Worm (Caenorhabditis elegans) whole organism, young adult: ENCODE data around the gene cgr-1.

Source experiments
- F52B5.7 ChIP-seq: sonication (generic microtip); optimal IDR thresholded peaks from 2 replicates; lab custom pipeline; 2016; ENCODE audit warnings: mild to moderate bottlenecking, missing genetic modification characterization, missing compliant biosample characterization
- T07F8.4 ChIP-seq: sonication (generic microtip); optimal IDR thresholded peaks from 2 replicates; lab custom pipeline; 2016; ENCODE audit warnings: mild to moderate bottlenecking, missing genetic modification characterization, moderate library complexity, missing compliant biosample characterization
- aptf-2 ChIP-seq: fragments of 200-800 bp; sonication (Bioruptor generic); conservative IDR thresholded peaks from 2 replicates; pipeline ENCODE4 v1.3.6; 2022; ENCODE audit warnings: missing genetic modification reagents, missing genetic modification characterization, missing compliant biosample characterization
- ets-4 ChIP-seq: fragments of 200-800 bp; sonication (Bioruptor generic); optimal IDR thresholded peaks from 2 replicates; lab custom pipeline; 2018; ENCODE audit warnings: mild to moderate bottlenecking, missing genetic modification characterization, missing compliant biosample characterization
- hmg-20 ChIP-seq: fragments of 200-800 bp; sonication (Bioruptor generic); IDR thresholded peaks from 2 replicates; pipeline ENCODE4 v1.3.6; 2022; ENCODE audit warnings: missing genetic modification reagents, missing genetic modification characterization, missing compliant biosample characterization
- let-526 ChIP-seq: fragments of 200-800 bp; sonication (Bioruptor generic); IDR thresholded peaks from 2 replicates; pipeline ENCODE4 v1.3.6; 2022; ENCODE audit warnings: missing genetic modification reagents, missing genetic modification characterization, missing compliant biosample characterization
- lin-35 ChIP-seq, 3 experiments: fragments of 150-350 bp in 2 of 3; sonication (generic microtip) in 1 of 3; optimal IDR thresholded peaks; 2 replicates each; lab custom pipeline; 2014 to 2018; ENCODE audit warnings: missing biosample characterization in 3 of 3, missing genetic modification characterization in 3 of 3, missing genetic modification reagents in 3 of 3
- lir-1 ChIP-seq: fragments of 200-800 bp; sonication (Bioruptor generic); conservative IDR thresholded peaks from 2 replicates; pipeline ENCODE4 v1.3.6; 2022; ENCODE audit warnings: missing genetic modification reagents, missing genetic modification characterization, missing compliant biosample characterization
- madf-6 ChIP-seq: fragments of 200-800 bp; sonication (Bioruptor generic); IDR thresholded peaks from 2 replicates; pipeline ENCODE4 v1.3.6; 2022; ENCODE audit warnings: missing genetic modification reagents, missing genetic modification characterization, missing compliant biosample characterization
- nfyb-1 ChIP-seq: fragments of 200-800 bp; sonication (Bioruptor generic); IDR thresholded peaks from 2 replicates; pipeline ENCODE4 v1.3.6; 2022; ENCODE audit warnings: missing genetic modification reagents, missing genetic modification characterization, missing compliant biosample characterization
- pbrm-1 ChIP-seq: fragments of 200-800 bp; sonication (Bioruptor generic); IDR thresholded peaks from 2 replicates; pipeline ENCODE4 v1.3.6; 2022; ENCODE audit warnings: missing genetic modification reagents, missing genetic modification characterization, missing compliant biosample characterization
- ztf-25 ChIP-seq: fragments of 200-800 bp; sonication (Bioruptor generic); IDR thresholded peaks from 2 replicates; pipeline ENCODE4 v1.3.6; 2022; ENCODE audit warnings: missing genetic modification reagents, missing genetic modification characterization, missing compliant biosample characterization
- ztf-6 ChIP-seq: fragments of 200-800 bp; sonication (Bioruptor generic); IDR thresholded peaks from 2 replicates; pipeline ENCODE4 v1.3.6; 2022; ENCODE audit warnings: missing genetic modification reagents, missing genetic modification characterization, missing compliant biosample characterization

DNA sequence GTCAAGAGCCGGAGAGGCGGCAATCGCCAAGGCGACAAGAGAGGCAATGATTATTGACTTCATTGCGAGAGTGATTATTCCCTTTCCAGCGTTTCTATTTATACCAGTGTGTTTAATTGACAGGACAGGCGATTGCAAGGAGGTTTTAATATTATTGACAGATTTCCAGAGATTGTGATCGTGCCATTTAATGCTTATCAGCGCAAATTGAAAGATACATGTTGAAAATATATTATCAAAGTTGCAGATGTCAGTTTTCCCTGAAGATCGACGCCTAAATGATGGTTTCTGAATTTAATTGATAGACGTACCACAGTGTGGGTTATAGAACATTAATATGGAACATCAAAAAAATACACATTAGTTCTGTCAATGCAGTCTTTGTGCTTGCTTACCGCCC, 36.4 kb downstream of the cgr-1 start, which contains the start of gene vit-4:
- TF ChIP-seq ets-4 (no peak), lir-1 (no peak), aptf-2 (GFP tag; lab: Robert Waterston, UW) (no peak), madf-6 (GFP tag; lab: Robert Waterston, UW) (no peak), nfyb-1 (GFP tag; lab: Robert Waterston, UW) (no peak), ztf-6 (GFP tag; lab: Robert Waterston, UW) (no peak), hmg-20 (GFP tag; lab: Robert Waterston, UW) (no peak), T07F8.4 (tag; lab: Kevin White, UChicago) (no peak), ztf-25 (GFP tag; lab: Robert Waterston, UW) (no peak), pbrm-1 (GFP tag; lab: Robert Waterston, UW) (no peak), lin-35 (GFP tag; optimal IDR thresholded peaks at IDR 0.05; lab: Kevin White, UChicago) (no peak), let-526 (GFP tag; lab: Robert Waterston, UW) (no peak), F52B5.7 (tag; lab: Kevin White, UChicago) (no peak)
